Fruit fly (Drosophila melanogaster) whole organism: ENCODE results near the gene caup.

Source experiments
- CG8478 ChIP-seq: fragments of >200 bp; optimal IDR thresholded peaks from 2 replicates; lab custom pipeline; 2018; ENCODE audit warnings: inconsistent platforms
- Dll ChIP-seq: fragments of >200 bp; optimal IDR thresholded peaks from 2 replicates; lab custom pipeline; 2017
- EcR ChIP-seq, 2 experiments: fragments of >200 bp; optimal IDR thresholded peaks; 2 replicates each; lab custom pipeline; 2017; ENCODE audit warnings: missing biosample characterization in 2 of 2, missing genetic modification characterization in 2 of 2, missing genetic modification reagents in 2 of 2
- pan ChIP-seq: fragments of >200 bp; optimal IDR thresholded peaks from 2 replicates; lab custom pipeline; 2017
- psq ChIP-seq: fragments of >200 bp; optimal IDR thresholded peaks from 2 replicates; lab custom pipeline; 2017
- usp ChIP-seq: fragments of >200 bp; optimal IDR thresholded peaks from 2 replicates; lab custom pipeline; 2017; ENCODE audit warnings: missing biosample characterization, missing genetic modification characterization, mixed read lengths

The caup gene

dm6 chr3L:12638919-12639607 is 29.6 kb downstream of the caup start:
- TF ChIP-seq Dll (lab: Kevin White, UChicago) (no peak), psq (lab: Kevin White, UChicago) (no peak), CG8478 (lab: Kevin White, UChicago) (no peak), EcR (GFP tag; optimal IDR thresholded peaks at IDR 0.05; lab: Kevin White, UChicago) (no peak), pan (lab: Kevin White, UChicago) (no peak), usp (no peak)

- TF ChIP-seq usp (no peak), Dll (lab: Kevin White, UChicago) (no peak), CG8478 (lab: Kevin White, UChicago) (no peak), psq (lab: Kevin White, UChicago) (no peak), pan (lab: Kevin White, UChicago) (no peak), EcR (GFP tag; optimal IDR thresholded peaks at IDR 0.05; lab: Kevin White, UChicago) (no peak)
Observed at dm6 chr3L:12639608-12639967, 30.2 kb downstream of the caup start.

- TF ChIP-seq pan (lab: Kevin White, UChicago) (no peak), EcR (GFP tag; optimal IDR thresholded peaks at IDR 0.05; lab: Kevin White, UChicago) (no peak), usp (no peak), psq (lab: Kevin White, UChicago) (no peak), CG8478 (lab: Kevin White, UChicago) (no peak), Dll (lab: Kevin White, UChicago) (no peak)
Observed at dm6 chr3L:12640719-12641118, 31.3 kb downstream of the caup start.

- TF ChIP-seq CG8478 (lab: Kevin White, UChicago), result no peak
- no peak for TF ChIP-seq usp
- TF ChIP-seq Dll (lab: Kevin White, UChicago), result no peak
- no peak for TF ChIP-seq psq (lab: Kevin White, UChicago)
- no peak for TF ChIP-seq pan (lab: Kevin White, UChicago)
- TF ChIP-seq EcR (GFP tag; optimal IDR thresholded peaks at IDR 0.05; lab: Kevin White, UChicago), result no peak
Observed at dm6 chr3L:12642339-12642895, 33.0 kb downstream of the caup start.

- TF ChIP-seq pan (lab: Kevin White, UChicago) (no peak), CG8478 (lab: Kevin White, UChicago) (no peak), psq (lab: Kevin White, UChicago) (no peak), Dll (lab: Kevin White, UChicago) (no peak), EcR (GFP tag; optimal IDR thresholded peaks at IDR 0.05; lab: Kevin White, UChicago) (no peak), usp (no peak)
Observed at dm6 chr3L:12643820-12644744, 34.7 kb downstream of the caup start.

- TF ChIP-seq Dll (lab: Kevin White, UChicago) (no peak), pan (lab: Kevin White, UChicago) (no peak), EcR (GFP tag; optimal IDR thresholded peaks at IDR 0.05; lab: Kevin White, UChicago) (no peak), psq (lab: Kevin White, UChicago) (no peak), usp (no peak), CG8478 (lab: Kevin White, UChicago) (no peak)
Observed at dm6 chr3L:12646102-12646501, 36.7 kb downstream of the caup start.

dm6 chr3L:12647300-12647699 is 37.9 kb downstream of the caup start:
- no peak for TF ChIP-seq psq (lab: Kevin White, UChicago)
- TF ChIP-seq usp, result no peak
- no peak for TF ChIP-seq CG8478 (lab: Kevin White, UChicago)
- no peak for TF ChIP-seq Dll (lab: Kevin White, UChicago)
- no peak for TF ChIP-seq EcR (GFP tag; optimal IDR thresholded peaks at IDR 0.05; lab: Kevin White, UChicago)
- no peak for TF ChIP-seq pan (lab: Kevin White, UChicago)

- TF ChIP-seq Dll (lab: Kevin White, UChicago) (no peak), pan (lab: Kevin White, UChicago) (no peak), CG8478 (lab: Kevin White, UChicago) (no peak), usp (no peak), EcR (GFP tag; optimal IDR thresholded peaks at IDR 0.05; lab: Kevin White, UChicago) (no peak), psq (lab: Kevin White, UChicago) (no peak)
Observed at dm6 chr3L:12649031-12649765, 39.8 kb downstream of the caup start.

dm6 chr3L:12651544-12651943 is 42.1 kb downstream of the caup start:
- TF ChIP-seq EcR (GFP tag; optimal IDR thresholded peaks at IDR 0.05; lab: Kevin White, UChicago), result no peak
- TF ChIP-seq CG8478 (lab: Kevin White, UChicago), result no peak
- no peak for TF ChIP-seq pan (lab: Kevin White, UChicago)
- TF ChIP-seq usp, result no peak
- TF ChIP-seq Dll (lab: Kevin White, UChicago), result no peak
- no peak for TF ChIP-seq psq (lab: Kevin White, UChicago)

dm6 chr3L:12652657-12653056 is 43.2 kb downstream of the caup start:
- TF ChIP-seq Dll (lab: Kevin White, UChicago) (no peak), CG8478 (lab: Kevin White, UChicago) (no peak), pan (lab: Kevin White, UChicago) (no peak)

dm6 chr3L:12653124-12653523 is 43.7 kb downstream of the caup start:
- TF ChIP-seq CG8478 (lab: Kevin White, UChicago) (peak; percentile 63), pan (lab: Kevin White, UChicago) (no peak)
